Worm (Caenorhabditis elegans): ENCODE results near the gene glc-3.

ce11 chrV:5487180-5487579 is 33.7 kb upstream of the glc-3 start:
- TF ChIP-seq sptf-2 (GFP tag; optimal IDR thresholded peaks at IDR 0.05) (no peak), dpl-1 (GFP tag; optimal IDR thresholded peaks at IDR 0.05) (no peak), D2030.7 (GFP tag; IDR thresholded peaks at IDR 0.05) (no peak), mxl-1 (tag; optimal IDR thresholded peaks at IDR 0.05) (no peak), unc-62 (GFP tag; optimal IDR thresholded peaks at IDR 0.05) (no peak), ekl-4 (GFP tag; IDR thresholded peaks at IDR 0.05) (no peak), nfya-2 (GFP tag; IDR thresholded peaks at IDR 0.05) (no peak), F23B12.7 (tag; optimal IDR thresholded peaks at IDR 0.05; ENCODE audit: insufficient read depth) (no peak), Y56A3A.18 (GFP tag; IDR thresholded peaks at IDR 0.05) (no peak), ceh-58 (GFP tag; IDR thresholded peaks at IDR 0.05) (no peak), hmg-1.2 (GFP tag; IDR thresholded peaks at IDR 0.05) (no peak), efl-1 (GFP tag; optimal IDR thresholded peaks at IDR 0.05) (no peak)

All from whole organism, young adult.